Fruit fly (Drosophila melanogaster) whole organism, adult: Measurements from ENCODE around the gene CG34309.

ENCODE experiments used
- CG11617 ChIP-seq: fragments of 200-800 bp; sonication (Bioruptor generic); optimal IDR thresholded peaks from 2 replicates; lab custom pipeline; 2017; ENCODE audit warnings: mild to moderate bottlenecking, missing biosample characterization, missing genetic modification reagents, missing genetic modification characterization
- CG1620 ChIP-seq: fragments of 200-800 bp; sonication (Bioruptor generic); optimal IDR thresholded peaks from 2 replicates; lab custom pipeline; 2016; ENCODE audit warnings: missing biosample characterization, missing genetic modification characterization
- CG33017 ChIP-seq: fragments of 200-800 bp; sonication (Bioruptor generic); optimal IDR thresholded peaks from 2 replicates; lab custom pipeline; 2018; ENCODE audit warnings: missing biosample characterization, mild to moderate bottlenecking, missing genetic modification characterization, moderate library complexity
- Clk ChIP-seq: fragments of 200-800 bp; sonication (Bioruptor generic); optimal IDR thresholded peaks from 2 replicates; lab custom pipeline; 2017; ENCODE audit warnings: missing biosample characterization, missing genetic modification characterization
- Crg-1 ChIP-seq: fragments of 200-800 bp; sonication (Bioruptor generic); optimal IDR thresholded peaks from 2 replicates; lab custom pipeline; 2016; ENCODE audit warnings: missing biosample characterization, missing genetic modification characterization
- bab1 ChIP-seq: fragments of 200-800 bp; sonication (Bioruptor generic); optimal IDR thresholded peaks from 3 replicates; lab custom pipeline; 2019; ENCODE audit warnings: missing biosample characterization, mild to moderate bottlenecking, missing genetic modification characterization, moderate library complexity
- cnc ChIP-seq, 2 experiments: fragments of >200 bp; optimal IDR thresholded peaks; 2 replicates each; lab custom pipeline; 2017
- ovo ChIP-seq: fragments of 200-800 bp; sonication (Bioruptor generic); optimal IDR thresholded peaks from 2 replicates; lab custom pipeline; 2016; ENCODE audit warnings: missing biosample characterization, missing genetic modification characterization
- tj ChIP-seq: fragments of 200-800 bp; sonication (Bioruptor generic); optimal IDR thresholded peaks from 3 replicates; lab custom pipeline; 2017; ENCODE audit warnings: missing biosample characterization, mild to moderate bottlenecking, missing genetic modification characterization, moderate library complexity
- toe ChIP-seq: fragments of 200-800 bp; sonication (Bioruptor generic); optimal IDR thresholded peaks from 2 replicates; lab custom pipeline; 2016; ENCODE audit warnings: missing biosample characterization, missing genetic modification characterization

- TF ChIP-seq tj (GFP tag; lab: Kevin White, UChicago) (no peak), CG11617 (GFP tag; lab: Kevin White, UChicago) (no peak), toe (GFP tag; lab: Kevin White, UChicago) (no peak), CG1620 (GFP tag; lab: Kevin White, UChicago) (no peak), cnc (optimal IDR thresholded peaks at IDR 0.05; lab: Kevin White, UChicago) (no peak), Clk (no peak), CG33017 (tag; lab: Kevin White, UChicago) (no peak), bab1 (GFP tag; lab: Kevin White, UChicago) (no peak), Crg-1 (GFP tag; lab: Kevin White, UChicago) (no peak), ovo (no peak)
Measured at dm6 chr3R:13397535-13397934, 25.1 kb downstream of the CG34309 start, which contains the start of gene CG14377.
